Worm (Caenorhabditis elegans): ENCODE results near the gene K06H7.8.

DNA sequence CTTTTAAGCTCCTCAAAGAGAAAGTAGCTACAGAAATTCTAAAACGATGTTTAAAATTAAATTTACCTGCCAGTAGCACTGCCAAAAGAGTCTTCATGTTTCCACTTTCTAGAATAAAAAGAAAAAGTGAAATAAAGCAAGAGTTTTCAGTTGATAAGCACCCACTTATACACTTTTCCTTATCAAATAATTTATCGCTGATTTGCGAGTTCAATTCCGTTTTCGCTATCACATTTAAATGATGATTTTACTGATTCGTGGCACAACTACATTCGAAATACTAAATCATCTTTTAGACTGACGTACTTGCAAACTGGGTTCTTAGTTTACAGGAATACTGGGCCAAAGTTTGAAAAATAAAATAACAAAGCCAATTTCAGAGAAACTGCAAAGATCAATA lies 47.1 kb downstream of the K06H7.8 start, which contains the start of gene K12H4.7:
- TF ChIP-seq dve-1 (tag; optimal IDR thresholded peaks at IDR 0.05) (no peak), dmd-4 (tag; optimal IDR thresholded peaks at IDR 0.05; ENCODE audit: borderline replicate concordance) (no peak), ama-1 (optimal IDR thresholded peaks at IDR 0.05) (no peak), unc-86 (tag; optimal IDR thresholded peaks at IDR 0.05) (no peak), pqm-1 (tag; optimal IDR thresholded peaks at IDR 0.05) (no peak), hlh-13 (GFP tag; optimal IDR thresholded peaks at IDR 0.05) (no peak), lim-6 (tag; optimal IDR thresholded peaks at IDR 0.05) (no peak), fkh-10 (GFP tag; optimal IDR thresholded peaks at IDR 0.05) (no peak), nhr-11 (tag; optimal IDR thresholded peaks at IDR 0.05) (no peak), nhr-232 (tag; optimal IDR thresholded peaks at IDR 0.05) (no peak), rnt-1 (tag; optimal IDR thresholded peaks at IDR 0.05) (no peak), zip-5 (tag; optimal IDR thresholded peaks at IDR 0.05) (no peak)
